Worm (Caenorhabditis elegans): ENCODE data around the gene C17H11.4.
A peak's percentile ranks its signal among the peaks of the same experiment; 100 is the strongest.

The C17H11.4 gene

ce11 chrX:8136276-8136891 is 45.1 kb downstream of the C17H11.4 start, which contains the start of gene C02B8.6:
Gene C02B8.6, minus strand, starts transcription at chrX:8136326.
- TF ChIP-seq ets-5 (GFP tag; IDR thresholded peaks at IDR 0.05), result no peak
- TF ChIP-seq egl-27 (tag; optimal IDR thresholded peaks at IDR 0.05), result no peak
- TF ChIP-seq C34B4.2 (tag; optimal IDR thresholded peaks at IDR 0.05), result no peak
- TF ChIP-seq zag-1 (tag; optimal IDR thresholded peaks at IDR 0.05), result no peak
- no peak for TF ChIP-seq nhr-85 (tag)
- no peak for TF ChIP-seq unc-30 (tag; optimal IDR thresholded peaks at IDR 0.05)
- TF ChIP-seq nhr-11 (tag; optimal IDR thresholded peaks at IDR 0.05), result no peak
- no peak for TF ChIP-seq unc-86 (tag; optimal IDR thresholded peaks at IDR 0.05)
- no peak for TF ChIP-seq lin-39 (tag; optimal IDR thresholded peaks at IDR 0.05)
- no peak for TF ChIP-seq grh-1 (GFP tag; IDR thresholded peaks at IDR 0.05)
- no peak for TF ChIP-seq efl-3 (GFP tag; optimal IDR thresholded peaks at IDR 0.05)
- no peak for TF ChIP-seq nhr-12 (tag; optimal IDR thresholded peaks at IDR 0.05)
- TF ChIP-seq mef-2 (tag; optimal IDR thresholded peaks at IDR 0.05), result no peak
- peak; percentile 63 for TF ChIP-seq blmp-1 (tag; optimal IDR thresholded peaks at IDR 0.05)
- TF ChIP-seq lin-35 (GFP tag; optimal IDR thresholded peaks at IDR 0.05), result peak; percentile 24 to 60
- no peak for TF ChIP-seq ceh-88 (GFP tag; IDR thresholded peaks at IDR 0.05)
- no peak for TF ChIP-seq alr-1 (tag; optimal IDR thresholded peaks at IDR 0.05; ENCODE audit: borderline replicate concordance)
- TF ChIP-seq nhr-90 (tag; optimal IDR thresholded peaks at IDR 0.05; ENCODE audit: poor library complexity), result no peak
- no peak for TF ChIP-seq unc-130 (tag; optimal IDR thresholded peaks at IDR 0.05)
- TF ChIP-seq pqm-1 (tag; optimal IDR thresholded peaks at IDR 0.05), result no peak
- TF ChIP-seq ceh-82 (tag; optimal IDR thresholded peaks at IDR 0.05), result peak in 1 of 3 experiments; percentile 29
- TF ChIP-seq irx-1 (tag; optimal IDR thresholded peaks at IDR 0.05), result peak; percentile 17
- no peak for TF ChIP-seq nhr-76 (tag; optimal IDR thresholded peaks at IDR 0.05)
- no peak for TF ChIP-seq hlh-17 (GFP tag; optimal IDR thresholded peaks at IDR 0.05; ENCODE audit: borderline replicate concordance)
- no peak for TF ChIP-seq fkh-10 (GFP tag; optimal IDR thresholded peaks at IDR 0.05)
- TF ChIP-seq hpl-2 (GFP tag; optimal IDR thresholded peaks at IDR 0.05), result no peak
- TF ChIP-seq nhr-19 (GFP tag; conservative IDR thresholded peaks at IDR 0.05), result no peak
- peak; percentile 39 for TF ChIP-seq nhr-47 (tag; optimal IDR thresholded peaks at IDR 0.05)
- peak; percentile 25 for TF ChIP-seq nhr-20 (tag; optimal IDR thresholded peaks at IDR 0.05)
- TF ChIP-seq mab-9 (GFP tag; IDR thresholded peaks at IDR 0.05), result no peak
- no peak for TF ChIP-seq pag-3 (tag; optimal IDR thresholded peaks at IDR 0.05; ENCODE audit: borderline replicate concordance, insufficient read depth)
- no peak for TF ChIP-seq skn-1 (tag; optimal IDR thresholded peaks at IDR 0.05)
- no peak for TF ChIP-seq ztf-11 (tag; optimal IDR thresholded peaks at IDR 0.05)
- TF ChIP-seq ztf-4 (tag; optimal IDR thresholded peaks at IDR 0.05), result no peak
- no peak for TF ChIP-seq isw-1 (GFP tag; IDR thresholded peaks at IDR 0.05)
- peak; percentile 60 for TF ChIP-seq snu-23 (GFP tag; optimal IDR thresholded peaks at IDR 0.05)
- TF ChIP-seq vab-15 (tag; optimal IDR thresholded peaks at IDR 0.05), result no peak
- TF ChIP-seq tlp-1 (tag; optimal IDR thresholded peaks at IDR 0.05), result no peak
- no peak for TF ChIP-seq nhr-84 (tag; optimal IDR thresholded peaks at IDR 0.05)
- no peak for TF ChIP-seq nhr-28 (tag; optimal IDR thresholded peaks at IDR 0.05)
- TF ChIP-seq ceh-63 (GFP tag; optimal IDR thresholded peaks at IDR 0.05), result no peak
- TF ChIP-seq unc-98 (GFP tag; IDR thresholded peaks at IDR 0.05), result no peak
- TF ChIP-seq fos-1 (tag; optimal IDR thresholded peaks at IDR 0.05), result no peak
- no peak for TF ChIP-seq lin-13 (GFP tag; optimal IDR thresholded peaks at IDR 0.05)
- TF ChIP-seq zip-4 (GFP tag; optimal IDR thresholded peaks at IDR 0.05), result no peak
- TF ChIP-seq dpl-1 (GFP tag; optimal IDR thresholded peaks at IDR 0.05), result peak; percentile 15 to 44 (median 25)
- peak; percentile 79 for TF ChIP-seq mep-1 (tag; optimal IDR thresholded peaks at IDR 0.05)
- TF ChIP-seq swsn-7 (tag; optimal IDR thresholded peaks at IDR 0.05), result peak; percentile 40
- no peak for TF ChIP-seq C04F5.9 (tag; optimal IDR thresholded peaks at IDR 0.05)
- peak; percentile 9 to 65 for TF ChIP-seq lsy-2 (tag; optimal IDR thresholded peaks at IDR 0.05)
- no peak for TF ChIP-seq fkh-4 (tag; optimal IDR thresholded peaks at IDR 0.05; ENCODE audit: borderline replicate concordance)
- peak; percentile 42 for TF ChIP-seq C16A3.4 (tag; optimal IDR thresholded peaks at IDR 0.05)
- TF ChIP-seq ces-1 (GFP tag; optimal IDR thresholded peaks at IDR 0.05), result no peak

Data from whole organism, L1 larva.